Fruit fly (Drosophila melanogaster): ENCODE data around the gene Ect3.
"Not testable (repeated sequence)": the region's sequence is repeated elsewhere in the genome, so short reads cannot be mapped to it uniquely, and the experiment has no call there.

Gene Ect3

dm6 chr3R:11949387-11950029, 49.6 kb upstream of the Ect3 start, which contains the start of gene CG31211 (continued):
- no peak for TF ChIP-seq gfzf (GFP tag; optimal IDR thresholded peaks at IDR 0.05)
- no peak for TF ChIP-seq CG4360 (GFP tag; IDR thresholded peaks at IDR 0.05)
- TF ChIP-seq crp (GFP tag; optimal IDR thresholded peaks at IDR 0.05) = peak in 1 of 2 experiments; percentile 31
- TF ChIP-seq MESR4 (GFP tag; optimal IDR thresholded peaks at IDR 0.05) = peak; percentile 96
- TF ChIP-seq CG8944 (GFP tag; optimal IDR thresholded peaks at IDR 0.05) = no peak
- TF ChIP-seq crc (GFP tag; optimal IDR thresholded peaks at IDR 0.05) = no peak
- peak; percentile 10 for TF ChIP-seq CG15514 (GFP tag; optimal IDR thresholded peaks at IDR 0.05)
- TF ChIP-seq ind (GFP tag; optimal IDR thresholded peaks at IDR 0.05) = no peak
- TF ChIP-seq Bteb2 (GFP tag; optimal IDR thresholded peaks at IDR 0.05) = no peak
- TF ChIP-seq CG13624 (GFP tag; optimal IDR thresholded peaks at IDR 0.05) = peak; percentile 12
- no peak for TF ChIP-seq z (GFP tag; IDR thresholded peaks at IDR 0.05)
- TF ChIP-seq grau (tag; optimal IDR thresholded peaks at IDR 0.05) = peak; percentile 4
- TF ChIP-seq CG4328 (GFP tag; optimal IDR thresholded peaks at IDR 0.05) = no peak
- TF ChIP-seq gsb-n (tag; optimal IDR thresholded peaks at IDR 0.05) = no peak
- TF ChIP-seq CG17912 (GFP tag; optimal IDR thresholded peaks at IDR 0.05) = no peak
- no peak for TF ChIP-seq ranshi (GFP tag; IDR thresholded peaks at IDR 0.05)
- peak; percentile 31 for TF ChIP-seq gem (tag; optimal IDR thresholded peaks at IDR 0.05)
- peak; percentile 44 for TF ChIP-seq CG10267 (tag; optimal IDR thresholded peaks at IDR 0.05)
- TF ChIP-seq Asciz (GFP tag; optimal IDR thresholded peaks at IDR 0.05) = peak; percentile 28
- peak; percentile 32 for TF ChIP-seq Dek (tag; optimal IDR thresholded peaks at IDR 0.05)
- TF ChIP-seq unc-4 (GFP tag; IDR thresholded peaks at IDR 0.05; ENCODE audit: partially characterized antibody) = no peak
- TF ChIP-seq CG4424 (GFP tag; optimal IDR thresholded peaks at IDR 0.05) = peak; percentile 29
- no peak for TF ChIP-seq dimm (GFP tag; IDR thresholded peaks at IDR 0.05)
- no peak for TF ChIP-seq btn (GFP tag; optimal IDR thresholded peaks at IDR 0.05)
- no peak for TF ChIP-seq Optix (GFP tag; IDR thresholded peaks at IDR 0.05)
- no peak for TF ChIP-seq ci (GFP tag; IDR thresholded peaks at IDR 0.05)
- TF ChIP-seq CG6272 (GFP tag; IDR thresholded peaks at IDR 0.05) = no peak

dm6 chr3R:11956444-11956843, 42.6 kb upstream of the Ect3 start, which contains the start of gene Hsp70Aa:
Hsp70Aa (minus strand) TSS chr3R:11956544.
- TF ChIP-seq row (GFP tag; IDR thresholded peaks at IDR 0.05); usp (GFP tag; optimal IDR thresholded peaks at IDR 0.05); zen (tag; optimal IDR thresholded peaks at IDR 0.05): not testable (repeated sequence)

- peak; percentile 95 for TF ChIP-seq trem (tag; optimal IDR thresholded peaks at IDR 0.05)
- no peak for TF ChIP-seq CG4730 (GFP tag; IDR thresholded peaks at IDR 0.05)
- TF ChIP-seq stwl (tag; optimal IDR thresholded peaks at IDR 0.05) = peak; percentile 64
These were observed 41.7 kb upstream of the Ect3 start for dm6 chr3R:11957388-11957787.

- TF ChIP-seq onecut (GFP tag; IDR thresholded peaks at IDR 0.05) = 0 out of 2 replicates have a peak, but pooled peaks have one; percentile 14
These were observed 40.8 kb upstream of the Ect3 start, which contains the start of gene Hsp70Ab for dm6 chr3R:11958235-11958634. Hsp70Ab (plus strand) TSS chr3R:11958535.

Measured in whole organism, embryonic.